Worm (Caenorhabditis elegans) whole organism, L3 larva: Measurements from ENCODE around the gene K02H11.9.

Experiments
- R02D3.7 ChIP-seq: fragments of 150-350 bp; optimal IDR thresholded peaks from 2 replicates; lab custom pipeline; 2014; ENCODE audit warnings: missing biosample characterization, missing genetic modification characterization
- ZK546.5 ChIP-seq: sonication (generic microtip); optimal IDR thresholded peaks from 2 replicates; lab custom pipeline; 2017; ENCODE audit warnings: missing biosample characterization, missing genetic modification characterization
- ama-1 ChIP-seq: fragments of 150-350 bp; optimal IDR thresholded peaks from 2 replicates; lab custom pipeline; 2018
- ceh-16 ChIP-seq: sonication (generic microtip); optimal IDR thresholded peaks from 2 replicates; lab custom pipeline; 2017; ENCODE audit warnings: missing biosample characterization, missing genetic modification characterization
- ceh-82 ChIP-seq: fragments of 150-350 bp; optimal IDR thresholded peaks from 2 replicates; lab custom pipeline; 2014; ENCODE audit warnings: missing biosample characterization, missing genetic modification characterization
- egl-27 ChIP-seq: sonication (generic microtip); optimal IDR thresholded peaks from 4 replicates; lab custom pipeline; 2017; ENCODE audit warnings: missing biosample characterization, missing genetic modification reagents, missing genetic modification characterization
- egl-5 ChIP-seq: fragments of 150-350 bp; optimal IDR thresholded peaks from 2 replicates; lab custom pipeline; 2017; ENCODE audit warnings: missing biosample characterization, missing genetic modification reagents, missing genetic modification characterization, inconsistent platforms
- elt-3 ChIP-seq, 3 experiments: fragments of 150-350 bp in 1 of 3; sonication (generic microtip) in 2 of 3; optimal IDR thresholded peaks; 2 replicates in 2 of 3; 4 replicates in 1 of 3; lab custom pipeline; 2014 to 2017; ENCODE audit warnings: missing biosample characterization in 3 of 3, missing genetic modification characterization in 3 of 3
- eor-1 ChIP-seq, 2 experiments: fragments of 150-350 bp; optimal IDR thresholded peaks; 2 replicates each; lab custom pipeline; 2014 to 2018; ENCODE audit warnings: missing biosample characterization in 2 of 2, missing genetic modification characterization in 2 of 2
- fkh-2 ChIP-seq: fragments of 150-350 bp; optimal IDR thresholded peaks from 2 replicates; lab custom pipeline; 2014; ENCODE audit warnings: missing biosample characterization, missing genetic modification reagents, missing genetic modification characterization
- fos-1 ChIP-seq: fragments of 150-350 bp; optimal IDR thresholded peaks from 2 replicates; lab custom pipeline; 2014; ENCODE audit warnings: missing biosample characterization, missing genetic modification characterization
- jun-1 ChIP-seq: fragments of 150-350 bp; optimal IDR thresholded peaks from 2 replicates; lab custom pipeline; 2014; ENCODE audit warnings: missing biosample characterization, missing genetic modification reagents, missing genetic modification characterization
- lin-15B ChIP-seq: fragments of 150-350 bp; optimal IDR thresholded peaks from 2 replicates; lab custom pipeline; 2014; ENCODE audit warnings: missing biosample characterization, missing genetic modification characterization
- lin-39 ChIP-seq: fragments of 150-350 bp; optimal IDR thresholded peaks from 2 replicates; lab custom pipeline; 2018; ENCODE audit warnings: missing biosample characterization, missing genetic modification reagents, missing genetic modification characterization
- mdl-1 ChIP-seq: fragments of 150-350 bp; optimal IDR thresholded peaks from 2 replicates; lab custom pipeline; 2014; ENCODE audit warnings: missing biosample characterization, missing genetic modification characterization
- mml-1 ChIP-seq: fragments of 150-350 bp; sonication (generic microtip); optimal IDR thresholded peaks from 3 replicates; lab custom pipeline; 2014; ENCODE audit warnings: missing biosample characterization, missing genetic modification characterization
- nhr-11 ChIP-seq: fragments of 150-350 bp; optimal IDR thresholded peaks from 2 replicates; lab custom pipeline; 2014; ENCODE audit warnings: missing biosample characterization, missing genetic modification characterization
- nhr-23 ChIP-seq: fragments of 150-350 bp; optimal IDR thresholded peaks from 2 replicates; lab custom pipeline; 2014; ENCODE audit warnings: missing biosample characterization, missing genetic modification reagents, missing genetic modification characterization
- nhr-43 ChIP-seq: sonication (generic microtip); optimal IDR thresholded peaks from 2 replicates; lab custom pipeline; 2016; ENCODE audit warnings: mild to moderate bottlenecking, missing genetic modification characterization, missing compliant biosample characterization; ENCODE audit not compliant: poor library complexity, severe bottlenecking
- nhr-67 ChIP-seq: fragments of 150-350 bp; optimal IDR thresholded peaks from 2 replicates; lab custom pipeline; 2014; ENCODE audit warnings: missing biosample characterization, missing genetic modification characterization
- nhr-76 ChIP-seq: fragments of 150-350 bp; sonication (generic microtip); optimal IDR thresholded peaks from 5 replicates; lab custom pipeline; 2014; ENCODE audit warnings: missing biosample characterization, missing genetic modification characterization
- nhr-77 ChIP-seq: fragments of 150-350 bp; optimal IDR thresholded peaks from 2 replicates; lab custom pipeline; 2014; ENCODE audit warnings: missing biosample characterization, missing genetic modification characterization
- pha-4 ChIP-seq: fragments of 150-350 bp; optimal IDR thresholded peaks from 2 replicates; lab custom pipeline; 2014; ENCODE audit warnings: missing biosample characterization, missing genetic modification reagents, missing genetic modification characterization
- pqm-1 ChIP-seq: fragments of 150-350 bp; optimal IDR thresholded peaks from 2 replicates; lab custom pipeline; 2017; ENCODE audit warnings: missing biosample characterization, missing genetic modification characterization, inconsistent platforms
- sea-2 ChIP-seq: fragments of 150-350 bp; sonication (generic microtip); optimal IDR thresholded peaks from 4 replicates; lab custom pipeline; 2014; ENCODE audit warnings: missing biosample characterization, missing genetic modification reagents, missing genetic modification characterization
- skn-1 ChIP-seq: fragments of 150-350 bp; optimal IDR thresholded peaks from 2 replicates; lab custom pipeline; 2014; ENCODE audit warnings: missing biosample characterization, missing genetic modification characterization
- tbx-2 ChIP-seq: sonication (generic microtip); optimal IDR thresholded peaks from 2 replicates; lab custom pipeline; 2016; ENCODE audit warnings: mild to moderate bottlenecking, missing genetic modification characterization, missing compliant biosample characterization
- unc-39 ChIP-seq: sonication (generic microtip); optimal IDR thresholded peaks from 4 replicates; lab custom pipeline; 2017; ENCODE audit warnings: missing biosample characterization, missing genetic modification characterization
- unc-62 ChIP-seq: fragments of 150-350 bp; sonication (generic microtip); optimal IDR thresholded peaks from 4 replicates; lab custom pipeline; 2014; ENCODE audit warnings: missing biosample characterization, missing genetic modification reagents, missing genetic modification characterization
- ztf-11 ChIP-seq: fragments of 150-350 bp; optimal IDR thresholded peaks from 2 replicates; lab custom pipeline; 2014; ENCODE audit warnings: missing biosample characterization, missing genetic modification characterization
- ztf-4 ChIP-seq: fragments of 150-350 bp; optimal IDR thresholded peaks from 2 replicates; lab custom pipeline; 2014; ENCODE audit warnings: missing biosample characterization, missing genetic modification characterization

The K02H11.9 gene

DNA sequence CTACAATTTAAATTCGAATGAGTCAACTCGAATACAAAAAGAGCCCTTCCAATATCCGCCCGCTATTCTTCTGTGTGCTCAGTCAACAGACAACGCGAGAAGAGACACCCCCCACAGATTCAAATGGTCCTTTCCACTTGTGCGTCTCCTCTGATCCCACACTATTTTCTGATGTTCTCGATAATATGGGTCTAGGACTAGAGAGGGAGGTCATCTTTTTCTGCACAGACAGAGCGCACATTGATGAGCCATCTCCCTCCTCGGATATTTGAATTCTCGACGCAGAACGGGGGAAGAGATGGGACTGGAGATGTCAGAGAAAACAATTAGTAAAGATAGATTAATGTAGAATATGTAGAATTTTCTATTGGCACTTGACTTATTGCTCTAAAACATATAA, 33.8 kb upstream of the K02H11.9 start:
- no peak for TF ChIP-seq unc-39 (tag; lab: Kevin White, UChicago)
- TF ChIP-seq fos-1 (tag; lab: Kevin White, UChicago): no peak
- no peak for TF ChIP-seq fkh-2 (tag; lab: Kevin White, UChicago)
- no peak for TF ChIP-seq mml-1 (tag; lab: Kevin White, UChicago)
- no peak for TF ChIP-seq ama-1 (lab: Kevin White, UChicago)
- no peak for TF ChIP-seq skn-1
- TF ChIP-seq ceh-16 (tag; lab: Kevin White, UChicago): no peak

DNA sequence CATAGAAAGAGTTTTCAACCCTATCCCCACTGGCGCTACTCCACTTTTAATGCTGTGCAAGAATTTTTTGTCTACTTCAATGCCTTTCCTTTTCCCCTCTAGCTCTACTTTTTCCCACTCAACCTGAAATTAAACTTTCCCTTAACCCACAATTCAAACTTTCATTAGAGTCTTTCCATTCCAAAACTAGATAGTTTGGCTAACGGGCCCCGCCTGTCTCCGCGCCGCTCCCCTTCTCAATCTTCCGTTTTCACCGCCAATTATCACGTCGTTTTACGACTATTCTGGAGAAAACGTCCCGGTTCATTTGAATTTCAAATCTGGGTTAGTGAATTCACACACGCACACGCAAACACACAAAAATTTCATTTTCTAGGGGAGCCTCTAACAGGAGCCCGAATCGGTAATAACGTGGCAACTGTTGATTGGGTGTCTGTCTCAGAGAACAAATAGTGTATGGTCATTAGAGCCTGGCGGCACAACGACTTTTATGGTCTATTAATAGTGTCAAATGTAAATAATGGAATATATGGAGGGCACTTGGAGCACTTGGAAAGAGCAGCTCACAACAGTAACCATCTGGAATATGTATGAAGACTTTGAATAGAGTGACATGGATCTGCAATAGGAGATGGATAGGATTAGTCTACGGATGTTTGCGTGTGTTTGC, 33.0 kb upstream of the K02H11.9 start:
- TF ChIP-seq pha-4 (tag; lab: Kevin White, UChicago) (peak; percentile 21), sea-2 (no peak), eor-1 (tag; optimal IDR thresholded peaks at IDR 0.05; lab: Kevin White, UChicago) (no peak), R02D3.7 (tag; lab: Kevin White, UChicago) (no peak), ztf-4 (tag; lab: Kevin White, UChicago) (no peak), nhr-76 (tag; lab: Kevin White, UChicago) (no peak), lin-15B (tag; lab: Kevin White, UChicago) (no peak), tbx-2 (tag; lab: Kevin White, UChicago) (no peak), jun-1 (tag; lab: Kevin White, UChicago) (no peak)
- TF ChIP-seq, all 47 proteins: peak for 1

DNA sequence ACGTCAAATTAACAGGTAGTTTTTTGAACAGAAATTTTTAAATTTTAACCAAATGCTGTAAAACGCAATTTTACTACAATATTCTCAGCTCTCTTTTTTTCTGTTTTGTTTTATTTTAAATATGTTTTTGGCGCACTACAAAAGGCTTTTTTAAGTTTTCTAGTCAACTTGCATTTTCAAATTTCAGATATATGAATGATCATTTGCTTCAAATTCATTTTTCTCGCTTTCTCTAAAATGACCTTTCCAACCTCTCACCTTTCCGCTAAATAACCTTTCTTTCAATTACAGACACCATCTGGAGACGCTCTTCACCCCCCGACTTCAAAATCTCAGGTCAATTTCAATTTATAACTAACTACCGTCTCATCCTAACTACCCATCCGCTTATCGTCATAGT, 29.9 kb upstream of the K02H11.9 start, which contains the start of gene cdc-25.2:
TSS of gene cdc-25.2 (plus strand) at position 301 of the 400 bp plus-strand sequence.
- TF ChIP-seq tbx-2 (tag; lab: Kevin White, UChicago) (no peak), pha-4 (tag; lab: Kevin White, UChicago) (no peak), nhr-23 (no peak), skn-1 (no peak), ama-1 (lab: Kevin White, UChicago) (no peak), unc-62 (GFP tag; lab: Kevin White, UChicago) (no peak), elt-3 (tag; optimal IDR thresholded peaks at IDR 0.05; lab: Kevin White, UChicago) (no peak), jun-1 (tag; lab: Kevin White, UChicago) (no peak), mml-1 (tag; lab: Kevin White, UChicago) (no peak), fkh-2 (tag; lab: Kevin White, UChicago) (no peak), nhr-11 (no peak), nhr-77 (tag; lab: Kevin White, UChicago) (no peak)
- TF ChIP-seq, all 47 proteins: peak for 0

ce11 chrV:1558113-1558512, 21.2 kb upstream of the K02H11.9 start:
- no peak for TF ChIP-seq ama-1 (lab: Kevin White, UChicago)
- no peak for TF ChIP-seq tbx-2 (tag; lab: Kevin White, UChicago)
- TF ChIP-seq nhr-67: no peak
- peak; percentile 67 for TF ChIP-seq pqm-1 (tag; lab: Kevin White, UChicago)
- TF ChIP-seq nhr-23: no peak
- no peak for TF ChIP-seq nhr-77 (tag; lab: Kevin White, UChicago)
- peak; percentile 13 for TF ChIP-seq pha-4 (tag; lab: Kevin White, UChicago)
- no peak for TF ChIP-seq lin-39 (tag; lab: Kevin White, UChicago)
- TF ChIP-seq ceh-16 (tag; lab: Kevin White, UChicago): no peak

DNA sequence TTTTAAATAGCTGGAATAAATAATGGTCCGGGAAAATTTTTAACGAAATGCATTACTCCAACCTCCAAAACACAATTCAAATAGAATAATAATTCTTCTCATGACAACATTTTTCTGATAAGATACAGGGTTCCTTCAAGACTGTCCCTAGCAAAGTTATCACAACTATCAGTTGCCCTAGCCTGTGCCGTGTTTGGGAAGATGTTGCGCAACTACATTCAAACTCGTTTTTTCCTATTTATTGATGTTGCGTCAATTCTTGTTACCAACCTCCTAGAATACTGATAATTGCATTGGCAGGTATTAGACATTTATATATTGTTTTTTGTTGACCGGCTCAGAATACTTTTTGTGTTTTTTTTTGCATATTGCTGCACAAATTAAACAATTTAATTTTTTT, 18.2 kb upstream of the K02H11.9 start:
- TF ChIP-seq mdl-1 (tag; lab: Kevin White, UChicago) (no peak), jun-1 (tag; lab: Kevin White, UChicago) (no peak), ceh-16 (tag; lab: Kevin White, UChicago) (no peak), ceh-82 (tag; lab: Kevin White, UChicago) (no peak), tbx-2 (tag; lab: Kevin White, UChicago) (no peak), egl-5 (no peak), ztf-11 (tag; lab: Kevin White, UChicago) (no peak), eor-1 (tag; optimal IDR thresholded peaks at IDR 0.05; lab: Kevin White, UChicago) (no peak), ZK546.5 (tag; lab: Kevin White, UChicago) (no peak), nhr-67 (no peak), nhr-43 (no peak), nhr-11 (no peak), egl-27 (tag; lab: Kevin White, UChicago) (no peak)
